Fruit fly (Drosophila melanogaster) whole organism, embryonic: ENCODE measurements around the gene PIG-Q.

ENCODE experiments used
- Atf3 ChIP-seq: fragments of 200-800 bp; sonication (Bioruptor generic); optimal IDR thresholded peaks from 3 replicates; lab custom pipeline; 2016; ENCODE audit warnings: missing biosample characterization, missing genetic modification characterization
- B-H1 ChIP-seq: fragments of 200-800 bp; sonication (Bioruptor generic); IDR thresholded peaks from 3 replicates; pipeline ENCODE4 v1.3.6; 2022; ENCODE audit warnings: missing biosample characterization, missing genetic modification characterization
- CG1024 ChIP-seq: fragments of 200-800 bp; sonication (Bioruptor generic); IDR thresholded peaks from 2 replicates; pipeline ENCODE4 v1.3.6; 2022; ENCODE audit warnings: missing biosample characterization, missing genetic modification characterization
- CG10654 ChIP-seq: fragments of 200-800 bp; sonication (Bioruptor generic); optimal IDR thresholded peaks from 2 replicates; lab custom pipeline; 2016; ENCODE audit warnings: missing biosample characterization, missing genetic modification characterization
- CG12659 ChIP-seq: fragments of 200-800 bp; sonication (Bioruptor generic); optimal IDR thresholded peaks from 3 replicates; lab custom pipeline; 2017; ENCODE audit warnings: mild to moderate bottlenecking, missing biosample characterization, missing genetic modification reagents, missing genetic modification characterization
- CG12942 ChIP-seq: fragments of 200-800 bp; sonication (Bioruptor generic); optimal IDR thresholded peaks from 3 replicates; lab custom pipeline; 2016; ENCODE audit warnings: missing biosample characterization, missing genetic modification characterization
- CG14860 ChIP-seq: fragments of 200-800 bp; sonication (Bioruptor generic); IDR thresholded peaks from 3 replicates; pipeline ENCODE4 v1.3.6; 2022; ENCODE audit warnings: missing biosample characterization, missing genetic modification characterization; ENCODE audit not compliant: partially characterized antibody
- CG15011 ChIP-seq: fragments of 200-800 bp; sonication (Bioruptor generic); optimal IDR thresholded peaks from 3 replicates; lab custom pipeline; 2018; ENCODE audit warnings: missing biosample characterization, mild to moderate bottlenecking, missing genetic modification characterization
- CG17361 ChIP-seq: fragments of 200-800 bp; sonication (Bioruptor generic); IDR thresholded peaks from 3 replicates; pipeline ENCODE4 v1.3.6; 2022; ENCODE audit warnings: missing biosample characterization, missing genetic modification characterization
- CG18262 ChIP-seq: fragments of 200-800 bp; optimal IDR thresholded peaks from 3 replicates; lab custom pipeline; 2019; ENCODE audit warnings: missing biosample characterization, mild to moderate bottlenecking, missing genetic modification characterization, moderate library complexity
- CG18476 ChIP-seq: fragments of 200-800 bp; sonication (Bioruptor generic); optimal IDR thresholded peaks from 2 replicates; lab custom pipeline; 2016; ENCODE audit warnings: missing biosample characterization, mild to moderate bottlenecking, missing genetic modification characterization
- CG30020 ChIP-seq: fragments of 200-800 bp; optimal IDR thresholded peaks from 2 replicates; lab custom pipeline; 2019; ENCODE audit warnings: missing biosample characterization, mild to moderate bottlenecking, missing genetic modification characterization, moderate library complexity
- CG30403 ChIP-seq: fragments of 200-800 bp; sonication (Bioruptor generic); optimal IDR thresholded peaks from 3 replicates; lab custom pipeline; 2016; ENCODE audit warnings: missing biosample characterization, missing genetic modification characterization
- CG32767 ChIP-seq: fragments of 200-800 bp; sonication (Bioruptor generic); IDR thresholded peaks from 2 replicates; pipeline ENCODE4 v1.3.6; 2022; ENCODE audit warnings: missing biosample characterization, missing genetic modification characterization
- CG6272 ChIP-seq: fragments of 200-800 bp; sonication (Bioruptor generic); IDR thresholded peaks from 2 replicates; pipeline ENCODE4 v1.3.6; 2022; ENCODE audit warnings: missing biosample characterization, missing genetic modification characterization
- CG7357 ChIP-seq: fragments of 200-800 bp; sonication (Bioruptor generic); IDR thresholded peaks from 3 replicates; pipeline ENCODE4 v1.3.6; 2022; ENCODE audit warnings: missing biosample characterization, missing genetic modification characterization
- CG7839 ChIP-seq: fragments of 200-800 bp; sonication (Bioruptor generic); optimal IDR thresholded peaks from 3 replicates; lab custom pipeline; 2018; ENCODE audit warnings: missing biosample characterization, mild to moderate bottlenecking, missing genetic modification characterization, moderate library complexity
- CG8281 ChIP-seq: fragments of 200-800 bp; sonication (Bioruptor generic); optimal IDR thresholded peaks from 2 replicates; lab custom pipeline; 2018; ENCODE audit warnings: missing biosample characterization, mild to moderate bottlenecking, missing genetic modification characterization, moderate library complexity
- CG8944 ChIP-seq: fragments of 200-800 bp; sonication (Bioruptor generic); optimal IDR thresholded peaks from 3 replicates; lab custom pipeline; 2016; ENCODE audit warnings: missing biosample characterization, missing genetic modification characterization
- Dp ChIP-seq: fragments of 200-800 bp; sonication (Bioruptor generic); optimal IDR thresholded peaks from 2 replicates; lab custom pipeline; 2018; ENCODE audit warnings: missing biosample characterization, mild to moderate bottlenecking, missing genetic modification characterization, moderate library complexity
- E2f1 ChIP-seq: fragments of 200-800 bp; sonication (Bioruptor generic); IDR thresholded peaks from 2 replicates; pipeline ENCODE4 v1.3.6; 2022; ENCODE audit warnings: missing biosample characterization, missing genetic modification characterization
- E2f2 ChIP-seq: fragments of 200-800 bp; sonication (Bioruptor generic); IDR thresholded peaks from 2 replicates; pipeline ENCODE4 v1.3.6; 2022; ENCODE audit warnings: missing biosample characterization, missing genetic modification characterization
- Hr51 ChIP-seq, 2 experiments: fragments of 200-800 bp; sonication (Bioruptor generic); optimal IDR thresholded peaks; 2 replicates in 1 of 2; 3 replicates in 1 of 2; lab custom pipeline; 2016 to 2018; ENCODE audit warnings: missing biosample characterization in 2 of 2, missing genetic modification characterization in 2 of 2, mild to moderate bottlenecking in 1 of 2, moderate library complexity in 1 of 2
- Jarid2 ChIP-seq: fragments of 200-800 bp; sonication (Bioruptor generic); optimal IDR thresholded peaks from 3 replicates; lab custom pipeline; 2017; ENCODE audit warnings: mild to moderate bottlenecking, missing biosample characterization, missing genetic modification reagents, missing genetic modification characterization
- NK7.1 ChIP-seq: fragments of 200-800 bp; sonication (Bioruptor generic); optimal IDR thresholded peaks from 3 replicates; lab custom pipeline; 2016; ENCODE audit warnings: missing biosample characterization, missing genetic modification characterization
- Sox100B ChIP-seq: fragments of 200-800 bp; sonication (Bioruptor generic); optimal IDR thresholded peaks from 3 replicates; lab custom pipeline; 2018; ENCODE audit warnings: missing biosample characterization, mild to moderate bottlenecking, missing genetic modification characterization
- bab2 ChIP-seq: fragments of 200-800 bp; sonication (Bioruptor generic); optimal IDR thresholded peaks from 2 replicates; lab custom pipeline; 2016; ENCODE audit warnings: missing biosample characterization, missing genetic modification characterization
- bbx ChIP-seq: fragments of 200-800 bp; sonication (Bioruptor generic); IDR thresholded peaks from 2 replicates; pipeline ENCODE4 v1.3.6; 2022; ENCODE audit warnings: missing biosample characterization, missing genetic modification characterization; ENCODE audit not compliant: partially characterized antibody
- bsh ChIP-seq, 2 experiments: fragments of 200-800 bp; sonication (Bioruptor generic); optimal IDR thresholded peaks; 2 replicates each; lab custom pipeline; 2017 to 2018; ENCODE audit warnings: mild to moderate bottlenecking in 2 of 2, missing biosample characterization in 2 of 2, missing genetic modification characterization in 2 of 2, moderate library complexity in 1 of 2
- chif ChIP-seq, 2 experiments: fragments of 200-800 bp; sonication (Bioruptor generic); optimal IDR thresholded peaks; 3 replicates each; lab custom pipeline; 2016; ENCODE audit warnings: missing biosample characterization in 2 of 2, missing genetic modification characterization in 2 of 2
- cwo ChIP-seq: fragments of 200-800 bp; sonication (Bioruptor generic); optimal IDR thresholded peaks from 3 replicates; lab custom pipeline; 2017; ENCODE audit warnings: missing biosample characterization, missing genetic modification characterization, mild to moderate bottlenecking, moderate library complexity, missing genetic modification reagents
- dimm ChIP-seq: fragments of 200-800 bp; sonication (Bioruptor generic); IDR thresholded peaks from 2 replicates; pipeline ENCODE4 v1.3.6; 2022; ENCODE audit warnings: missing biosample characterization, missing genetic modification characterization
- gce ChIP-seq: fragments of 200-800 bp; sonication (Bioruptor generic); IDR thresholded peaks from 3 replicates; pipeline ENCODE4 v1.3.6; 2022; ENCODE audit warnings: missing biosample characterization, missing genetic modification characterization
- jumu ChIP-seq: fragments of 200-800 bp; sonication (Bioruptor generic); optimal IDR thresholded peaks from 3 replicates; lab custom pipeline; 2016; ENCODE audit warnings: missing biosample characterization, missing genetic modification characterization
- knrl ChIP-seq: fragments of 200-800 bp; sonication (Bioruptor generic); IDR thresholded peaks from 3 replicates; pipeline ENCODE4 v1.3.6; 2022; ENCODE audit warnings: missing biosample characterization, missing genetic modification characterization; ENCODE audit not compliant: partially characterized antibody
- lilli ChIP-seq: fragments of 200-800 bp; sonication (Bioruptor generic); optimal IDR thresholded peaks from 3 replicates; lab custom pipeline; 2016; ENCODE audit warnings: missing biosample characterization, missing genetic modification characterization
- lmd ChIP-seq: fragments of 200-800 bp; sonication (Bioruptor generic); IDR thresholded peaks from 2 replicates; pipeline ENCODE4 v1.3.6; 2022; ENCODE audit warnings: missing biosample characterization, missing genetic modification characterization
- mirr ChIP-seq: fragments of 200-800 bp; sonication (Bioruptor generic); optimal IDR thresholded peaks from 3 replicates; lab custom pipeline; 2018; ENCODE audit warnings: missing biosample characterization, mild to moderate bottlenecking, missing genetic modification characterization
- nmo ChIP-seq: fragments of 200-800 bp; sonication (Bioruptor generic); optimal IDR thresholded peaks from 2 replicates; lab custom pipeline; 2018; ENCODE audit warnings: missing biosample characterization, mild to moderate bottlenecking, missing genetic modification characterization, moderate library complexity
- phol ChIP-seq: fragments of 200-800 bp; sonication (Bioruptor generic); optimal IDR thresholded peaks from 3 replicates; lab custom pipeline; 2018; ENCODE audit warnings: missing biosample characterization, mild to moderate bottlenecking, missing genetic modification characterization, moderate library complexity
- pnt ChIP-seq: fragments of 200-800 bp; sonication (Bioruptor generic); optimal IDR thresholded peaks from 3 replicates; lab custom pipeline; 2016; ENCODE audit warnings: missing biosample characterization, missing genetic modification characterization
- stwl ChIP-seq: fragments of 200-800 bp; sonication (Bioruptor generic); optimal IDR thresholded peaks from 3 replicates; lab custom pipeline; 2018; ENCODE audit warnings: missing biosample characterization, mild to moderate bottlenecking, missing genetic modification characterization, moderate library complexity
- sug ChIP-seq: fragments of 200-800 bp; optimal IDR thresholded peaks from 2 replicates; lab custom pipeline; 2019; ENCODE audit warnings: missing biosample characterization, mild to moderate bottlenecking, missing genetic modification characterization, moderate library complexity
- tin ChIP-seq: fragments of 200-800 bp; sonication (Bioruptor generic); optimal IDR thresholded peaks from 3 replicates; lab custom pipeline; 2016; ENCODE audit warnings: missing biosample characterization, missing genetic modification characterization
- tup ChIP-seq: fragments of 200-800 bp; sonication (Bioruptor generic); optimal IDR thresholded peaks from 2 replicates; lab custom pipeline; 2016; ENCODE audit warnings: missing biosample characterization, mild to moderate bottlenecking, missing genetic modification characterization, moderate library complexity
- tx ChIP-seq: fragments of 200-800 bp; sonication (Bioruptor generic); optimal IDR thresholded peaks from 2 replicates; lab custom pipeline; 2016; ENCODE audit warnings: missing biosample characterization, missing genetic modification characterization
- wek ChIP-seq: fragments of 200-800 bp; sonication (Bioruptor generic); optimal IDR thresholded peaks from 3 replicates; lab custom pipeline; 2018; ENCODE audit warnings: missing biosample characterization, mild to moderate bottlenecking, missing genetic modification characterization, moderate library complexity
- zf30C ChIP-seq: fragments of 200-800 bp; sonication (Bioruptor generic); optimal IDR thresholded peaks from 3 replicates; lab custom pipeline; 2018; ENCODE audit warnings: missing biosample characterization, mild to moderate bottlenecking, missing genetic modification characterization

PIG-Q gene

DNA sequence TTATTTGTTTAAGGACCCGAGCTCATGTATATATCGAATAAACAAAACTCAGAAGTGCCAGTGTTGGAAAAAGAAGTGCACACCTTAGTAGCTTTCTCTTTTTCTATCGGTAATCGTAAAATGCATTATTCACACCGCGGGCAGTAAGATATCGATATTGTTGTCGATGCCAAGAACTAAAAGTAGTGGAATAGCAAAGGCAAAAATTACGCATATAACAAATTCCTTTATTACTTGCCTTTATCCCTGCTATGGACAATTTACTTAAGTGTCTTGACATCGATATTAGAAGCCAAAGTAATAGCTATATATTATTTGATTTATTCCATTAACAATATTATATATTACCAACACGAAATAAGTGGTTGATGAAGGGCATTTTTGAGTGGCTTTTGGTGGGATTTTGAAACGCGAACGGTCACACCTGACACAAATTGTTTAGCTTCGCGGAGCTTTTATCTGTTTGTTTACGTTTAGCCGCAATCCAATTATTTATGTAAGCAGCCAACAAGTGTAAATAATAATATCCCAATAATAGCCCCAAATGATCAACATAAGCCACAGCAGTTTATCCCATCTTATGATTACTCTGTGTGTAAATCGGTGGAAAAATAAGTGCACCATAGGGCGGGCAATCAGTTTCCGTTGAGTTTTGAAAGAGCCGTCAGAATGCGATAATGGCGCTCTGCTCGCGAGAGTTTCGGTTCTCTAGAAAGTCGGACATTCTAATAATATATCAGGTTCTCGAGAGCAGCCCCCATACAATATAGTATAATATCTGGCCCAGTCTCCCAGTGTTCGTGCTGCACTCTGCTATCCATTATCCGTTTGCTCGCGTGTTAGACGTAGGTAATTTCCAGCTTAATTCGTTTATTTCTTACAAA lies 26.1 kb downstream of the PIG-Q start, which contains the start of the genes CG9992 and CG4239 (continued):
- TF ChIP-seq CG8944 (GFP tag; lab: Kevin White, UChicago) (peak; percentile 8), Dp (GFP tag; lab: Kevin White, UChicago) (peak; percentile 29), tup (no peak), cwo (GFP tag; lab: Kevin White, UChicago) (no peak), CG1024 (GFP tag; lab: Robert Waterston, UW) (peak; percentile 29; the same call in 1 of the 2 replicates), E2f2 (GFP tag; lab: Robert Waterston, UW) (peak; percentile 33; the same call in 1 of the 2 replicates), CG7357 (GFP tag; lab: Robert Waterston, UW) (peak; percentile 97), bsh (GFP tag; optimal IDR thresholded peaks at IDR 0.05; lab: Kevin White, UChicago) (peak in 1 of 2 experiments; percentile 39), CG14860 (peak; percentile 45; the same call in 1 of the 3 replicates), bab2 (GFP tag; lab: Kevin White, UChicago) (peak; percentile 21), tx (peak; percentile 18), mirr (GFP tag; lab: Kevin White, UChicago) (peak; percentile 5), lilli (GFP tag; lab: Kevin White, UChicago) (peak; percentile 58), stwl (tag; lab: Kevin White, UChicago) (peak; percentile 92), bbx (peak; percentile 69), CG12659 (GFP tag; lab: Kevin White, UChicago) (peak; percentile 80), CG18262 (peak; percentile 36), Hr51 (GFP tag; optimal IDR thresholded peaks at IDR 0.05; lab: Kevin White, UChicago) (peak; percentile 36 to 59), NK7.1 (no peak), CG6272 (GFP tag; lab: Robert Waterston, UW) (peak; percentile 61), CG18476 (GFP tag; lab: Kevin White, UChicago) (no peak), CG32767 (no peak; the same call in 1 of the 2 replicates), phol (tag; lab: Kevin White, UChicago) (peak; percentile 86), Sox100B (GFP tag; lab: Kevin White, UChicago) (peak; percentile 24), E2f1 (GFP tag; lab: Robert Waterston, UW) (peak; percentile 46; the same call in 1 of the 2 replicates), sug (peak; percentile 71), jumu (GFP tag; lab: Kevin White, UChicago) (peak; percentile 54), CG7839 (tag; lab: Kevin White, UChicago) (peak; percentile 72), nmo (GFP tag; lab: Kevin White, UChicago) (peak; percentile 87), CG17361 (GFP tag; lab: Robert Waterston, UW) (peak; percentile 85), gce (GFP tag; lab: Robert Waterston, UW) (no peak), wek (GFP tag; lab: Kevin White, UChicago) (peak; percentile 61), CG15011 (peak; percentile 2), Atf3 (GFP tag; lab: Kevin White, UChicago) (no peak), CG8281 (tag; lab: Kevin White, UChicago) (no peak), Jarid2 (no peak), knrl (peak; percentile 73), CG30020 (tag; lab: Kevin White, UChicago) (peak; percentile 97), tin (peak; percentile 60), CG30403 (peak; percentile 77), CG12942 (GFP tag; lab: Kevin White, UChicago) (peak; percentile 49), B-H1 (GFP tag; lab: Robert Waterston, UW) (peak; percentile 24; the same call in 2 of the 3 replicates), dimm (GFP tag; lab: Robert Waterston, UW) (no peak), pnt (GFP tag; lab: Kevin White, UChicago) (peak; percentile 51), CG10654 (GFP tag; lab: Kevin White, UChicago) (peak; percentile 61), lmd (GFP tag; lab: Robert Waterston, UW) (peak; percentile 72), zf30C (GFP tag; lab: Kevin White, UChicago) (no peak), chif (GFP tag; optimal IDR thresholded peaks at IDR 0.05; lab: Kevin White, UChicago) (peak in 1 of 2 experiments; percentile 10)
